Fruit fly (Drosophila melanogaster): ENCODE results near the gene Npl4.

The Npl4 gene

DNA sequence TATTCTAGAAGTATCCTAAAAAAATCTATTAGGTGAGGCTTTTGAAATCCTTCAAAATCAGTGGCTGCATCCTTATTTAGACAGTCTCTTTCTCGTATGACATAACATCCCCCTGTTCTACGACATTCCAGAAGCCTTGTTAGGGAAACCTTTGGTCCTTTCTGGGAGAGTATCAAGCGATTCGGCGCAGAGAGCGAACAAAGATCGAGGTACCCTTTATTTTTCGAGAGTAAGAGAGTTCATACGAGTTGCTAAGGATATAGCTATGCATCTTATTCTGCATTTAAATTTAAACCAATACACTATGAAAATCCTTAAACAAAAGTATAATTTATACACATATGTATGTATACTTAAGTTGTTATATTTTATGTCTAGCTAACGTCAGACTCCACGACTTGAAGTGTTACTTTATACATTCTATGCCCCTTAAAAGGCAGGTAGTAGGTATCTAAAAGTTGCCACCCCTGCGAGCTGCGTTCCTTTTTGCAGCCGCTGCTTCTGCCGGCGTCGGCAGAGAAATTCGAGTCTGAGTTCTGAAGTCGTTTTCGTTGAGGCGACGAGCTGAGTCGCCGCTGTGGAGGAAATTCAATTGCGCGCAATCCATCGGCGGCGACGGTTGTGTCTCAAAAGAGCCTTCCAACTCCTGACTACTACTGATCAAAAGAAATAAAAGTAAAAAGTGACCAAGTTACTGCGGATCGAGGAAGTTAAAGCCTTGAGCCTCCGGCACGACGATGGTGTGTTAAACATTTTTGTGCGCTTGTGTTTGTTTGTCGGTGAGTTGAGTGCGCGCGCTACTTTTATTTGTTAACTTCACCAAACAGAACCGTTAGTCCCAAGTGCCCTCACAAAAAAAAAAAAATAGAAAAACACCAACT lies 13.1 kb upstream of the Npl4 start, which contains the start of gene jigr1 (continued):
- TF ChIP-seq corto (GFP tag; optimal IDR thresholded peaks at IDR 0.05), result peak; percentile 27
- TF ChIP-seq ken (GFP tag; IDR thresholded peaks at IDR 0.05), result no peak
- TF ChIP-seq bcd (GFP tag; optimal IDR thresholded peaks at IDR 0.05), result no peak
- TF ChIP-seq hb (GFP tag; IDR thresholded peaks at IDR 0.05; ENCODE audit: partially characterized antibody), result no peak
- TF ChIP-seq zen2 (GFP tag; IDR thresholded peaks at IDR 0.05; ENCODE audit: partially characterized antibody), result no peak
- TF ChIP-seq crol (GFP tag; IDR thresholded peaks at IDR 0.05), result no peak
- TF ChIP-seq CG13424 (tag; optimal IDR thresholded peaks at IDR 0.05), result peak; percentile 19
- no peak for TF ChIP-seq CG1529 (GFP tag; optimal IDR thresholded peaks at IDR 0.05)
- TF ChIP-seq CG11456 (GFP tag; IDR thresholded peaks at IDR 0.05), result no peak
- no peak for TF ChIP-seq CG12104 (GFP tag; optimal IDR thresholded peaks at IDR 0.05)
- no peak for TF ChIP-seq wdn (GFP tag; IDR thresholded peaks at IDR 0.05)
- no peak for TF ChIP-seq usp (GFP tag; optimal IDR thresholded peaks at IDR 0.05)
- TF ChIP-seq ro (GFP tag; IDR thresholded peaks at IDR 0.05), result no peak
- TF ChIP-seq CTCF (GFP tag; optimal IDR thresholded peaks at IDR 0.05), result no peak
- TF ChIP-seq CG7839 (tag; optimal IDR thresholded peaks at IDR 0.05), result peak; percentile 52
- peak; percentile 15 to 17 for TF ChIP-seq Pdp1 (GFP tag; optimal IDR thresholded peaks at IDR 0.05)
- TF ChIP-seq Neu2 (GFP tag; optimal IDR thresholded peaks at IDR 0.05; ENCODE audit: borderline replicate concordance), result peak; percentile 70
- TF ChIP-seq nerfin-1 (tag; optimal IDR thresholded peaks at IDR 0.05), result peak; percentile 31
- peak; percentile 87 for TF ChIP-seq ac (GFP tag; optimal IDR thresholded peaks at IDR 0.05)
- no peak for TF ChIP-seq Sox102F (GFP tag; optimal IDR thresholded peaks at IDR 0.05)
- no peak for TF ChIP-seq cad (GFP tag; optimal IDR thresholded peaks at IDR 0.05)
- TF ChIP-seq crc (GFP tag; optimal IDR thresholded peaks at IDR 0.05), result no peak
- peak; percentile 29 for TF ChIP-seq az2 (GFP tag; optimal IDR thresholded peaks at IDR 0.05)
- peak; percentile 45 for TF ChIP-seq Chrac-16 (GFP tag; optimal IDR thresholded peaks at IDR 0.05)
- TF ChIP-seq CHES-1-like (GFP tag; optimal IDR thresholded peaks at IDR 0.05), result no peak
- peak; percentile 18 for TF ChIP-seq CG11504 (tag; optimal IDR thresholded peaks at IDR 0.05)
- no peak for TF ChIP-seq bowl (GFP tag; IDR thresholded peaks at IDR 0.05)
- TF ChIP-seq row (GFP tag; IDR thresholded peaks at IDR 0.05), result peak; percentile 86
- TF ChIP-seq CG16813 (GFP tag; IDR thresholded peaks at IDR 0.05; ENCODE audit: partially characterized antibody), result no peak
- TF ChIP-seq CG15514 (GFP tag; optimal IDR thresholded peaks at IDR 0.05), result no peak
- TF ChIP-seq Nf-YC (tag; optimal IDR thresholded peaks at IDR 0.05), result no peak
- TF ChIP-seq CG12236 (GFP tag; optimal IDR thresholded peaks at IDR 0.05), result no peak
- no peak for TF ChIP-seq Fer3 (tag; optimal IDR thresholded peaks at IDR 0.05)
- TF ChIP-seq HHEX (GFP tag; optimal IDR thresholded peaks at IDR 0.05), result no peak
- no peak for TF ChIP-seq CG15269 (tag; optimal IDR thresholded peaks at IDR 0.05)
- TF ChIP-seq nerfin-2 (GFP tag; IDR thresholded peaks at IDR 0.05; ENCODE audit: partially characterized antibody), result no peak
- TF ChIP-seq HmgZ (tag; optimal IDR thresholded peaks at IDR 0.05), result no peak
- no peak for TF ChIP-seq Eip74EF (GFP tag; optimal IDR thresholded peaks at IDR 0.05)
- TF ChIP-seq fd96Cb (tag; optimal IDR thresholded peaks at IDR 0.05), result peak; percentile 39
- no peak for TF ChIP-seq Asciz (GFP tag; optimal IDR thresholded peaks at IDR 0.05)
- TF ChIP-seq CG8944 (GFP tag; optimal IDR thresholded peaks at IDR 0.05), result no peak
- TF ChIP-seq CG5180 (GFP tag; optimal IDR thresholded peaks at IDR 0.05), result no peak
- TF ChIP-seq run (tag; optimal IDR thresholded peaks at IDR 0.05), result no peak
- TF ChIP-seq dysf (GFP tag; IDR thresholded peaks at IDR 0.05), result peak; percentile 8; the same call in 1 of the 3 replicates
- peak; percentile 65 for TF ChIP-seq CG12391 (tag; optimal IDR thresholded peaks at IDR 0.05)
- no peak for TF ChIP-seq Atf-2 (GFP tag; optimal IDR thresholded peaks at IDR 0.05)
- no peak for TF ChIP-seq CG7372 (GFP tag; IDR thresholded peaks at IDR 0.05)
- TF ChIP-seq CG13296 (GFP tag; optimal IDR thresholded peaks at IDR 0.05), result no peak
- no peak for TF ChIP-seq trh (GFP tag; optimal IDR thresholded peaks at IDR 0.05)
